Fruit fly (Drosophila melanogaster): ENCODE results near the gene CG7402.

Gene CG7402

DNA sequence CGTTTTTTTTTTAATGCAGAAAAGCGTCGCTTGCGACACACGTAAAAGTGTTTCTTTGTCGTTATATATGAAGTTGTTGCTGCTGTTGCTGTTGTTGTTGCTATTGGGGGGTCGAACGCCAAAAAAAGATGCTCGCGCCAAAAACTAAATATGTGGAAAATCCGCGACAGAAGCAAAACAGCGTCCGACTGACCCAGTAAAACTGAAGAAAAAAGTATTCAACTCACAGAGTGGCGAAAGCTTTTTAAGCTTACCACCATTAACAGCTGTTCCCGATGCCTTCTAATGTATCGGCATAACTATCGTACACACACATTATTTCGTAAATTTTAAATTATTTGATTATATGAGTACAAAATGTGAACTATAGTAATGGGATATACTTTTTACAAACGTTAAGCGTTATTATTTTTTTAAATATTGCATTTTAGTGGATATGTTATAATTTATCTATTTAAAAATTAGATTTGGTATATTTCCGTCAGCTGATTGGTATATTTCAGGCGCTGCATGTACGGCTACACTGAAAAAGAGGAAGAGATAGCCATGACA lies 20.2 kb downstream of the CG7402 start, which contains the start of the genes Prestin and Wdr92:
Gene Prestin (minus strand): TSS at position 204 of the 552 bp plus-strand sequence.
Gene Wdr92 (plus strand): TSS at position 535 of the 552 bp plus-strand sequence.
- TF ChIP-seq CrebA (GFP tag; optimal IDR thresholded peaks at IDR 0.05; ENCODE audit: borderline replicate concordance) = no peak
- peak; percentile 52 for TF ChIP-seq fru (GFP tag; optimal IDR thresholded peaks at IDR 0.05)
- TF ChIP-seq Abd-B (GFP tag; optimal IDR thresholded peaks at IDR 0.05) = no peak
- no peak for TF ChIP-seq N (GFP tag; optimal IDR thresholded peaks at IDR 0.05)
- peak; percentile 49 for TF ChIP-seq woc (GFP tag; optimal IDR thresholded peaks at IDR 0.05)
- TF ChIP-seq Rel (GFP tag; optimal IDR thresholded peaks at IDR 0.05) = no peak
- TF ChIP-seq Rel (tag; optimal IDR thresholded peaks at IDR 0.05) = peak; percentile 63
- peak; percentile 0 for TF ChIP-seq HLH106 (tag; optimal IDR thresholded peaks at IDR 0.05)
- TF ChIP-seq psq (GFP tag; optimal IDR thresholded peaks at IDR 0.05) = no peak
- TF ChIP-seq CG9705 (GFP tag; optimal IDR thresholded peaks at IDR 0.05) = no peak
- TF ChIP-seq Sp1 (GFP tag; optimal IDR thresholded peaks at IDR 0.05) = peak; percentile 53
- TF ChIP-seq GATAd (GFP tag; optimal IDR thresholded peaks at IDR 0.05) = no peak
- TF ChIP-seq dsf (GFP tag; optimal IDR thresholded peaks at IDR 0.05; ENCODE audit: borderline replicate concordance) = peak; percentile 17
- peak; percentile 9 for TF ChIP-seq ey (GFP tag; optimal IDR thresholded peaks at IDR 0.05)
- TF ChIP-seq lola (GFP tag; optimal IDR thresholded peaks at IDR 0.05) = no peak
- peak; percentile 73 for TF ChIP-seq Hr83 (GFP tag; optimal IDR thresholded peaks at IDR 0.05; ENCODE audit: poor library complexity, severe bottlenecking)
- peak; percentile 16 for TF ChIP-seq tai (GFP tag; optimal IDR thresholded peaks at IDR 0.05)
- no peak for TF ChIP-seq pan (optimal IDR thresholded peaks at IDR 0.05)
- TF ChIP-seq Jra (GFP tag; optimal IDR thresholded peaks at IDR 0.05) = peak; percentile 12
- TF ChIP-seq br (GFP tag; optimal IDR thresholded peaks at IDR 0.05) = peak; percentile 8
- TF ChIP-seq brk (GFP tag; optimal IDR thresholded peaks at IDR 0.05) = peak; percentile 75
- TF ChIP-seq h (GFP tag; optimal IDR thresholded peaks at IDR 0.05) = peak; percentile 58
- peak; percentile 25 for TF ChIP-seq Dif (GFP tag; optimal IDR thresholded peaks at IDR 0.05; ENCODE audit: partially characterized antibody)
- peak; percentile 52 for TF ChIP-seq Hnf4 (GFP tag; optimal IDR thresholded peaks at IDR 0.05)
- no peak for TF ChIP-seq OdsH (GFP tag; optimal IDR thresholded peaks at IDR 0.05)
- no peak for TF ChIP-seq Hr78 (GFP tag; optimal IDR thresholded peaks at IDR 0.05)
- peak; percentile 40 for TF ChIP-seq sage (GFP tag; optimal IDR thresholded peaks at IDR 0.05)
- peak in 1 of 2 experiments; percentile 23 for TF ChIP-seq dl (GFP tag; optimal IDR thresholded peaks at IDR 0.05; ENCODE audit: insufficient read depth in 1 of 2, partially characterized antibody in 2 of 2)
- no peak for TF ChIP-seq Myc (optimal IDR thresholded peaks at IDR 0.05)
- TF ChIP-seq foxo (GFP tag; optimal IDR thresholded peaks at IDR 0.05) = peak; percentile 31 to 35
- TF ChIP-seq sv (GFP tag; optimal IDR thresholded peaks at IDR 0.05) = no peak
- TF ChIP-seq rgr (GFP tag; optimal IDR thresholded peaks at IDR 0.05) = peak; percentile 31
- no peak for TF ChIP-seq Vsx2 (GFP tag; optimal IDR thresholded peaks at IDR 0.05; ENCODE audit: partially characterized antibody)
- peak; percentile 25 for TF ChIP-seq jim (GFP tag; optimal IDR thresholded peaks at IDR 0.05)
- TF ChIP-seq CG32264 (GFP tag; optimal IDR thresholded peaks at IDR 0.05) = no peak

DNA sequence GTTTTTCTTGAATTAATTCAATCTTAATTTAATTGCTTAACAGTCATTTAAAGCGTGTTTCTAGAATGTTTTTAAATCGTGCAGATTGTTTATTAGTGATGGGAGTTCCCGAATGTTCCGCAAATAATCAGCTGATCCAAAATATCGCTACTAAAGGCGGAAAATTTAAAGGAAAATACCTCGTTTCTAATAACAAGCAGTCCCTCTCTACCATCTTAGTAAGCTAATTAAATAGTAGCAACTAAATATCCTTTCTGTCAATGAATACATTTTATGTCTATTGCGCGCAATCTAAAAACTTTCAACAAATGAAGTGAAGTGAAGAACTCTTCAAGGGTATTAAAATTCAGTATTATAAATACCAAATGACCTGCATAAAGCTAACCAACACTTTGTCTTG lies 24.9 kb downstream of the CG7402 start, which contains the start of gene CG5290:
Gene CG5290 (minus strand): TSS at position 118 of the 400 bp plus-strand sequence.
- TF ChIP-seq Hnf4 (GFP tag; optimal IDR thresholded peaks at IDR 0.05) (peak; percentile 66), tai (GFP tag; optimal IDR thresholded peaks at IDR 0.05) (peak; percentile 64), brk (GFP tag; optimal IDR thresholded peaks at IDR 0.05) (peak; percentile 22), sv (GFP tag; optimal IDR thresholded peaks at IDR 0.05) (peak; percentile 20), h (GFP tag; optimal IDR thresholded peaks at IDR 0.05) (peak; percentile 31), Sp1 (GFP tag; optimal IDR thresholded peaks at IDR 0.05) (peak; percentile 35), CG32264 (GFP tag; optimal IDR thresholded peaks at IDR 0.05) (no peak), foxo (GFP tag; optimal IDR thresholded peaks at IDR 0.05) (peak in 1 of 2 experiments; percentile 49), OdsH (GFP tag; optimal IDR thresholded peaks at IDR 0.05) (peak; percentile 45), psq (GFP tag; optimal IDR thresholded peaks at IDR 0.05) (peak; percentile 32), Vsx2 (GFP tag; optimal IDR thresholded peaks at IDR 0.05; ENCODE audit: partially characterized antibody) (peak; percentile 54), Jra (GFP tag; optimal IDR thresholded peaks at IDR 0.05) (peak; percentile 28), dmrt93B (GFP tag; optimal IDR thresholded peaks at IDR 0.05) (no peak), GATAd (GFP tag; optimal IDR thresholded peaks at IDR 0.05) (peak; percentile 31), ey (GFP tag; optimal IDR thresholded peaks at IDR 0.05) (peak; percentile 40), fru (GFP tag; optimal IDR thresholded peaks at IDR 0.05) (peak; percentile 49), Myc (optimal IDR thresholded peaks at IDR 0.05) (peak; percentile 22), lola (GFP tag; optimal IDR thresholded peaks at IDR 0.05) (no peak), rgr (GFP tag; optimal IDR thresholded peaks at IDR 0.05) (peak; percentile 73), Mio (GFP tag; optimal IDR thresholded peaks at IDR 0.05) (no peak), woc (GFP tag; optimal IDR thresholded peaks at IDR 0.05) (peak; percentile 45), HLH106 (tag; optimal IDR thresholded peaks at IDR 0.05) (peak; percentile 34), CG9705 (GFP tag; optimal IDR thresholded peaks at IDR 0.05) (no peak), br (GFP tag; optimal IDR thresholded peaks at IDR 0.05) (peak; percentile 29), dl (GFP tag; optimal IDR thresholded peaks at IDR 0.05; ENCODE audit: insufficient read depth in 1 of 2, partially characterized antibody in 2 of 2) (no peak), Hr78 (GFP tag; optimal IDR thresholded peaks at IDR 0.05) (no peak)
